Worm (Caenorhabditis elegans) whole organism, mixed stage, embryonic: ENCODE measurements around the gene K06H7.2.

ENCODE experiments used
- drap-1 ChIP-seq: fragments of 200-800 bp; sonication (Bioruptor generic); optimal IDR thresholded peaks from 3 replicates; lab custom pipeline; 2018; ENCODE audit warnings: mild to moderate bottlenecking, missing genetic modification characterization, missing compliant biosample characterization
- elt-3 ChIP-seq: fragments of 150-350 bp; optimal IDR thresholded peaks from 2 replicates; lab custom pipeline; 2014; ENCODE audit warnings: missing biosample characterization, missing genetic modification characterization
- lin-13 ChIP-seq: fragments of 150-350 bp; optimal IDR thresholded peaks from 2 replicates; lab custom pipeline; 2014; ENCODE audit warnings: missing biosample characterization, missing genetic modification characterization
- lsy-2 ChIP-seq: fragments of 150-350 bp; optimal IDR thresholded peaks from 2 replicates; lab custom pipeline; 2014; ENCODE audit warnings: missing biosample characterization, missing genetic modification characterization

DNA sequence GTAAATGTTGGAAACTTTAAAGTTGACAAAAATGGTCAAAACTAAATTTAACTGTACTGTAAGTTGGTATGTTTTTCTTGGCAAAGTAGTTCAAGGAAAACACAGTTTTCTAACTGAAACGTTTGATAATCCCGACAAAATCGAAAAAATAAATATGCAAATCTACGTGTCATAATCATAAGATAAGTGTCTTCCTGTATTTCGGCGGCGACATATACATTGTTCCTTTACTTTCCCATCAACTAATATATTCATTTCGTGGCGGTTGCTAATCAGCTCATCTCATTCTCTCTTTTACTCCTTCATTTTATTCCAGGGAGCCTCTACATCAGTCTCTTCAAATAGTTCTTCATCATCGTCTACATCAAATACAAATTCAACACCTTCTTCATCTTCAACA, 25.6 kb upstream of the K06H7.2 start:
- TF ChIP-seq elt-3 (tag; lab: Kevin White, UChicago) (no peak), lsy-2 (tag; lab: Kevin White, UChicago) (no peak), drap-1 (GFP tag; lab: Kevin White, UChicago) (no peak), lin-13 (tag; lab: Kevin White, UChicago) (no peak)
